Fruit fly (Drosophila melanogaster) Kc167 (cell line): ENCODE measurements around the gene CG5783.

Experiments
- Myc ChIP-seq: fragments of >200 bp; optimal IDR thresholded peaks from 2 replicates; lab custom pipeline; 2017; ENCODE audit warnings: missing external identifiers
- Sin3A ChIP-seq: fragments of >200 bp; optimal IDR thresholded peaks from 2 replicates; lab custom pipeline; 2018; ENCODE audit warnings: missing external identifiers
- psq ChIP-seq: fragments of >200 bp; optimal IDR thresholded peaks from 2 replicates; lab custom pipeline; 2017; ENCODE audit warnings: missing external identifiers

dm6 chr2L:18144268-18144834 lies 11.5 kb upstream of the CG5783 start:
- no peak for TF ChIP-seq psq (lab: Kevin White, UChicago)
- no peak for TF ChIP-seq Myc (lab: Kevin White, UChicago)
- TF ChIP-seq Sin3A (lab: Kevin White, UChicago): no peak
